Fruit fly (Drosophila melanogaster) whole organism, embryonic: ENCODE measurements around the gene arg.
A peak's percentile ranks its signal among the peaks of the same experiment; 100 is the strongest.

Source experiments
- Abd-B ChIP-seq: fragments of 200-800 bp; sonication (Bioruptor generic); optimal IDR thresholded peaks from 2 replicates; lab custom pipeline; 2018; ENCODE audit warnings: missing biosample characterization, mild to moderate bottlenecking, missing genetic modification characterization, moderate library complexity
- B-H2 ChIP-seq: fragments of 200-800 bp; sonication (Bioruptor generic); optimal IDR thresholded peaks from 2 replicates; lab custom pipeline; 2018; ENCODE audit warnings: missing biosample characterization, mild to moderate bottlenecking, missing genetic modification characterization
- CG10147 ChIP-seq: fragments of 200-800 bp; sonication (Bioruptor generic); optimal IDR thresholded peaks from 2 replicates; lab custom pipeline; 2019; ENCODE audit warnings: missing biosample characterization, mild to moderate bottlenecking, missing genetic modification characterization, moderate library complexity
- CG10366 ChIP-seq: fragments of 200-800 bp; sonication (Bioruptor generic); IDR thresholded peaks from 2 replicates; pipeline ENCODE4 v1.3.6; 2022; ENCODE audit warnings: missing biosample characterization, missing genetic modification characterization
- CG12299 ChIP-seq: fragments of 200-800 bp; sonication (Bioruptor generic); optimal IDR thresholded peaks from 2 replicates; lab custom pipeline; 2018; ENCODE audit warnings: missing biosample characterization, mild to moderate bottlenecking, missing genetic modification characterization
- CG12391 ChIP-seq: fragments of 200-800 bp; sonication (Bioruptor generic); optimal IDR thresholded peaks from 3 replicates; lab custom pipeline; 2018; ENCODE audit warnings: missing biosample characterization, mild to moderate bottlenecking, missing genetic modification characterization, moderate library complexity
- CG12659 ChIP-seq: fragments of 200-800 bp; sonication (Bioruptor generic); optimal IDR thresholded peaks from 3 replicates; lab custom pipeline; 2017; ENCODE audit warnings: mild to moderate bottlenecking, missing biosample characterization, missing genetic modification reagents, missing genetic modification characterization
- CG13624 ChIP-seq: fragments of 200-800 bp; sonication (Bioruptor generic); optimal IDR thresholded peaks from 2 replicates; lab custom pipeline; 2016; ENCODE audit warnings: missing biosample characterization, missing genetic modification characterization
- CG14710 ChIP-seq: fragments of 200-800 bp; sonication (Bioruptor generic); optimal IDR thresholded peaks from 3 replicates; lab custom pipeline; 2019; ENCODE audit warnings: missing biosample characterization, mild to moderate bottlenecking, missing genetic modification characterization, moderate library complexity
- CG15601 ChIP-seq: fragments of 200-800 bp; sonication (Bioruptor generic); optimal IDR thresholded peaks from 3 replicates; lab custom pipeline; 2019; ENCODE audit warnings: missing biosample characterization, mild to moderate bottlenecking, missing genetic modification characterization, moderate library complexity
- CG17359 ChIP-seq: fragments of 200-800 bp; sonication (Bioruptor generic); optimal IDR thresholded peaks from 3 replicates; lab custom pipeline; 2018; ENCODE audit warnings: missing biosample characterization, mild to moderate bottlenecking, missing genetic modification characterization, moderate library complexity
- CG17829 ChIP-seq: fragments of 200-800 bp; optimal IDR thresholded peaks from 2 replicates; lab custom pipeline; 2019; ENCODE audit warnings: missing biosample characterization, mild to moderate bottlenecking, missing genetic modification characterization, moderate library complexity
- CG18476 ChIP-seq: fragments of 200-800 bp; sonication (Bioruptor generic); optimal IDR thresholded peaks from 2 replicates; lab custom pipeline; 2016; ENCODE audit warnings: missing biosample characterization, mild to moderate bottlenecking, missing genetic modification characterization
- CG2116 ChIP-seq: fragments of 200-800 bp; sonication (Bioruptor generic); optimal IDR thresholded peaks from 3 replicates; lab custom pipeline; 2018; ENCODE audit warnings: missing biosample characterization, mild to moderate bottlenecking, missing genetic modification characterization
- CG2120 ChIP-seq: fragments of 200-800 bp; sonication (Bioruptor generic); optimal IDR thresholded peaks from 3 replicates; lab custom pipeline; 2016; ENCODE audit warnings: missing biosample characterization, missing genetic modification characterization
- CG2712 ChIP-seq: fragments of 200-800 bp; optimal IDR thresholded peaks from 3 replicates; lab custom pipeline; 2019; ENCODE audit warnings: missing biosample characterization, mild to moderate bottlenecking, missing genetic modification characterization, moderate library complexity
- CG30020 ChIP-seq: fragments of 200-800 bp; optimal IDR thresholded peaks from 2 replicates; lab custom pipeline; 2019; ENCODE audit warnings: missing biosample characterization, mild to moderate bottlenecking, missing genetic modification characterization, moderate library complexity
- CG32532 ChIP-seq: fragments of 200-800 bp; sonication (Bioruptor generic); IDR thresholded peaks from 2 replicates; pipeline ENCODE4 v1.3.6; 2022; ENCODE audit warnings: missing biosample characterization, missing genetic modification characterization
- CG3281 ChIP-seq: fragments of 200-800 bp; sonication (Bioruptor generic); optimal IDR thresholded peaks from 3 replicates; lab custom pipeline; 2017; ENCODE audit warnings: missing biosample characterization, mild to moderate bottlenecking, missing genetic modification characterization
- CG3995 ChIP-seq: fragments of 200-800 bp; sonication (Bioruptor generic); optimal IDR thresholded peaks from 3 replicates; lab custom pipeline; 2016; ENCODE audit warnings: missing biosample characterization, missing genetic modification characterization
- CG5180 ChIP-seq: fragments of 200-800 bp; sonication (Bioruptor generic); optimal IDR thresholded peaks from 3 replicates; lab custom pipeline; 2017; ENCODE audit warnings: missing biosample characterization, missing genetic modification characterization, mild to moderate bottlenecking, moderate library complexity, missing genetic modification reagents
- CG6272 ChIP-seq: fragments of 200-800 bp; sonication (Bioruptor generic); IDR thresholded peaks from 2 replicates; pipeline ENCODE4 v1.3.6; 2022; ENCODE audit warnings: missing biosample characterization, missing genetic modification characterization
- CG6791 ChIP-seq: fragments of 200-800 bp; sonication (Bioruptor generic); IDR thresholded peaks from 3 replicates; pipeline ENCODE4 v1.3.6; 2022; ENCODE audit warnings: missing biosample characterization, missing genetic modification characterization; ENCODE audit not compliant: partially characterized antibody
- CG6813 ChIP-seq: fragments of 200-800 bp; sonication (Bioruptor generic); optimal IDR thresholded peaks from 2 replicates; lab custom pipeline; 2017; ENCODE audit warnings: missing biosample characterization, missing genetic modification characterization, mild to moderate bottlenecking, moderate library complexity, missing genetic modification reagents
- CG8388 ChIP-seq: fragments of 200-800 bp; sonication (Bioruptor generic); optimal IDR thresholded peaks from 2 replicates; lab custom pipeline; 2019; ENCODE audit warnings: missing biosample characterization, mild to moderate bottlenecking, missing genetic modification characterization, moderate library complexity
- CG9727 ChIP-seq: fragments of 200-800 bp; sonication (Bioruptor generic); optimal IDR thresholded peaks from 3 replicates; lab custom pipeline; 2017; ENCODE audit warnings: missing biosample characterization, mild to moderate bottlenecking, missing genetic modification characterization
- Elba2 ChIP-seq: fragments of 200-800 bp; sonication (Bioruptor generic); optimal IDR thresholded peaks from 3 replicates; lab custom pipeline; 2016; ENCODE audit warnings: missing biosample characterization, missing genetic modification characterization
- Fer2 ChIP-seq: fragments of 200-800 bp; sonication (Bioruptor generic); optimal IDR thresholded peaks from 2 replicates; lab custom pipeline; 2018; ENCODE audit warnings: missing biosample characterization, mild to moderate bottlenecking, missing genetic modification characterization, moderate library complexity
- Hmr ChIP-seq: fragments of 200-800 bp; sonication (Bioruptor generic); optimal IDR thresholded peaks from 3 replicates; lab custom pipeline; 2017; ENCODE audit warnings: mild to moderate bottlenecking, missing biosample characterization, missing genetic modification reagents, missing genetic modification characterization
- MTF-1 ChIP-seq: fragments of 200-800 bp; sonication (Bioruptor generic); optimal IDR thresholded peaks from 2 replicates; lab custom pipeline; 2018; ENCODE audit warnings: missing biosample characterization, mild to moderate bottlenecking, missing genetic modification characterization, borderline replicate concordance
- Stat92E ChIP-seq, 3 experiments: fragments of >200 bp in 2 of 3; fragments of 200-800 bp in 1 of 3; sonication (Bioruptor generic) in 1 of 3; optimal IDR thresholded peaks; 2 replicates each; lab custom pipeline; 2017 to 2019; ENCODE audit warnings: missing biosample characterization in 3 of 3, missing genetic modification characterization in 3 of 3, mild to moderate bottlenecking in 1 of 3, moderate library complexity in 1 of 3
- aop ChIP-seq: fragments of 200-800 bp; sonication (Bioruptor generic); IDR thresholded peaks from 2 replicates; pipeline ENCODE4 v1.3.6; 2022; ENCODE audit warnings: missing biosample characterization, missing genetic modification characterization
- btn ChIP-seq: fragments of 200-800 bp; sonication (Bioruptor generic); optimal IDR thresholded peaks from 2 replicates; lab custom pipeline; 2016; ENCODE audit warnings: missing biosample characterization, missing genetic modification characterization
- cwo ChIP-seq: fragments of 200-800 bp; sonication (Bioruptor generic); optimal IDR thresholded peaks from 3 replicates; lab custom pipeline; 2017; ENCODE audit warnings: missing biosample characterization, missing genetic modification characterization, mild to moderate bottlenecking, moderate library complexity, missing genetic modification reagents
- dpn ChIP-seq, 2 experiments: fragments of 200-800 bp; sonication (Bioruptor generic); optimal IDR thresholded peaks; 3 replicates each; lab custom pipeline; 2016; ENCODE audit warnings: missing biosample characterization in 2 of 2, missing genetic modification characterization in 2 of 2
- insv ChIP-seq, 2 experiments: fragments of 200-800 bp; sonication (Bioruptor generic); optimal IDR thresholded peaks; 3 replicates each; lab custom pipeline; 2016 to 2018; ENCODE audit warnings: missing biosample characterization in 2 of 2, missing genetic modification characterization in 2 of 2
- knrl ChIP-seq: fragments of 200-800 bp; sonication (Bioruptor generic); IDR thresholded peaks from 3 replicates; pipeline ENCODE4 v1.3.6; 2022; ENCODE audit warnings: missing biosample characterization, missing genetic modification characterization; ENCODE audit not compliant: partially characterized antibody
- mirr ChIP-seq: fragments of 200-800 bp; sonication (Bioruptor generic); optimal IDR thresholded peaks from 3 replicates; lab custom pipeline; 2018; ENCODE audit warnings: missing biosample characterization, mild to moderate bottlenecking, missing genetic modification characterization
- otp ChIP-seq: fragments of 200-800 bp; sonication (Bioruptor generic); IDR thresholded peaks from 3 replicates; pipeline ENCODE4, ENCODE4 v1.3.6; 2022; ENCODE audit warnings: missing biosample characterization, missing genetic modification characterization
- pho ChIP-seq: fragments of 200-800 bp; sonication (Bioruptor generic); optimal IDR thresholded peaks from 2 replicates; lab custom pipeline; 2016; ENCODE audit warnings: missing biosample characterization, missing genetic modification characterization
- prd ChIP-seq, 3 experiments: fragments of >200 bp in 2 of 3; fragments of 200-800 bp in 1 of 3; sonication (Bioruptor generic) in 1 of 3; optimal IDR thresholded peaks in 2 of 3; IDR thresholded peaks in 1 of 3; 2 replicates in 2 of 3; 3 replicates in 1 of 3; pipeline versions ENCODE4 v1.3.6 to Lab custom; 2017 to 2022; ENCODE audit warnings: missing biosample characterization in 1 of 3, missing genetic modification characterization in 1 of 3
- pzg ChIP-seq: fragments of 200-800 bp; sonication (Bioruptor generic); optimal IDR thresholded peaks from 3 replicates; lab custom pipeline; 2018; ENCODE audit warnings: missing biosample characterization, mild to moderate bottlenecking, missing genetic modification characterization, moderate library complexity
- so ChIP-seq: fragments of 200-800 bp; sonication (Bioruptor generic); IDR thresholded peaks from 3 replicates; pipeline ENCODE4 v1.3.6; 2022; ENCODE audit warnings: missing biosample characterization, missing genetic modification characterization
- sob ChIP-seq: fragments of 200-800 bp; sonication (Bioruptor generic); IDR thresholded peaks from 2 replicates; pipeline ENCODE4 v1.3.6; 2022; ENCODE audit warnings: missing biosample characterization, missing genetic modification characterization
- sug ChIP-seq: fragments of 200-800 bp; optimal IDR thresholded peaks from 2 replicates; lab custom pipeline; 2019; ENCODE audit warnings: missing biosample characterization, mild to moderate bottlenecking, missing genetic modification characterization, moderate library complexity
- tx ChIP-seq: fragments of 200-800 bp; sonication (Bioruptor generic); optimal IDR thresholded peaks from 2 replicates; lab custom pipeline; 2016; ENCODE audit warnings: missing biosample characterization, missing genetic modification characterization
- unpg ChIP-seq: fragments of 200-800 bp; sonication (Bioruptor generic); optimal IDR thresholded peaks from 3 replicates; lab custom pipeline; 2018; ENCODE audit warnings: missing biosample characterization, mild to moderate bottlenecking, missing genetic modification characterization, moderate library complexity
- wor ChIP-seq: fragments of 200-800 bp; sonication (Bioruptor generic); IDR thresholded peaks from 2 replicates; pipeline ENCODE4 v1.3.6; 2022; ENCODE audit warnings: missing biosample characterization, missing genetic modification characterization
- zen ChIP-seq: fragments of 200-800 bp; sonication (Bioruptor generic); optimal IDR thresholded peaks from 3 replicates; lab custom pipeline; 2018; ENCODE audit warnings: missing biosample characterization, mild to moderate bottlenecking, missing genetic modification characterization, moderate library complexity

arg gene

dm6 chrX:487517-487957, 21.7 kb upstream of the arg start, which contains the start of the genes CG18273 and CG3156 (continued):
- peak; percentile 42 for TF ChIP-seq CG2712 (tag; lab: Kevin White, UChicago)
- TF ChIP-seq CG12659 (GFP tag; lab: Kevin White, UChicago): peak; percentile 52
- peak; percentile 15 for TF ChIP-seq pho (GFP tag; lab: Kevin White, UChicago)
- TF ChIP-seq CG10147 (GFP tag; lab: Kevin White, UChicago): no peak
- TF ChIP-seq CG6791 (GFP tag; lab: Robert Waterston, UW): peak; percentile 56; the same call in 1 of the 3 replicates
- TF ChIP-seq CG3995: peak; percentile 17
- TF ChIP-seq CG14710 (tag; lab: Kevin White, UChicago): peak; percentile 68
- TF ChIP-seq Abd-B (GFP tag; lab: Kevin White, UChicago): peak; percentile 35
- TF ChIP-seq CG15601 (tag; lab: Kevin White, UChicago): no peak
- peak; percentile 82 for TF ChIP-seq CG2116 (GFP tag; lab: Kevin White, UChicago)
- TF ChIP-seq knrl (GFP tag; lab: Robert Waterston, UW): peak; percentile 52
- TF ChIP-seq CG10366: no peak
- peak; percentile 25 for TF ChIP-seq CG3281 (GFP tag; lab: Kevin White, UChicago)
- TF ChIP-seq CG6272 (GFP tag; lab: Robert Waterston, UW): no peak
- TF ChIP-seq insv (GFP tag; optimal IDR thresholded peaks at IDR 0.05; lab: Kevin White, UChicago): peak in 1 of 2 experiments; percentile 92
- TF ChIP-seq tx: no peak
- peak; percentile 57 for TF ChIP-seq CG17829 (tag; lab: Kevin White, UChicago)
- peak; percentile 43 for TF ChIP-seq CG2120 (GFP tag; lab: Kevin White, UChicago)
- TF ChIP-seq otp (GFP tag; lab: Robert Waterston, UW): no peak
- TF ChIP-seq sob (GFP tag; lab: Robert Waterston, UW): no peak
- TF ChIP-seq cwo: peak; percentile 95
- TF ChIP-seq CG18476: no peak
- TF ChIP-seq prd (optimal IDR thresholded peaks at IDR 0.05; lab: Kevin White, UChicago): no peak
- no peak for TF ChIP-seq prd (GFP tag; IDR thresholded peaks at IDR 0.05; lab: Robert Waterston, UW)
- peak; percentile 1 for TF ChIP-seq mirr (GFP tag; lab: Kevin White, UChicago)
- TF ChIP-seq CG12391 (tag; lab: Kevin White, UChicago): peak; percentile 35
- no peak for TF ChIP-seq wor (GFP tag; lab: Robert Waterston, UW)
- TF ChIP-seq Fer2 (tag; lab: Kevin White, UChicago): peak; percentile 6
- TF ChIP-seq CG8388 (GFP tag; lab: Kevin White, UChicago): no peak
- no peak for TF ChIP-seq Hmr (GFP tag; lab: Kevin White, UChicago)
- TF ChIP-seq MTF-1: no peak
- TF ChIP-seq sug (tag; lab: Kevin White, UChicago): peak; percentile 53
- no peak for TF ChIP-seq unpg (GFP tag; lab: Kevin White, UChicago)
- peak; percentile 75 for TF ChIP-seq CG30020
- no peak for TF ChIP-seq btn (GFP tag; lab: Kevin White, UChicago)
- no peak for TF ChIP-seq CG5180 (GFP tag; lab: Kevin White, UChicago)
- peak in 1 of 2 experiments; percentile 5 for TF ChIP-seq dpn (GFP tag; optimal IDR thresholded peaks at IDR 0.05; lab: Kevin White, UChicago)
- peak; percentile 43 for TF ChIP-seq CG13624 (GFP tag; lab: Kevin White, UChicago)
- TF ChIP-seq CG32532 (GFP tag; lab: Robert Waterston, UW): no peak
- peak; percentile 7 for TF ChIP-seq CG12299 (tag; lab: Kevin White, UChicago)
- TF ChIP-seq B-H2 (GFP tag; lab: Kevin White, UChicago): no peak
- TF ChIP-seq so (GFP tag; lab: Robert Waterston, UW): no peak
- peak; percentile 4 for TF ChIP-seq CG17359 (tag; lab: Kevin White, UChicago)
- TF ChIP-seq Elba2 (GFP tag; lab: Kevin White, UChicago): peak; percentile 82
- peak in 1 of 3 experiments; percentile 11 for TF ChIP-seq Stat92E (GFP tag; optimal IDR thresholded peaks at IDR 0.05; lab: Kevin White, UChicago)
- peak; percentile 29 for TF ChIP-seq CG9727 (GFP tag; lab: Kevin White, UChicago)
- TF ChIP-seq CG6813 (GFP tag; lab: Kevin White, UChicago): no peak
- peak; percentile 40 for TF ChIP-seq zen (tag; lab: Kevin White, UChicago)
- TF ChIP-seq aop: no peak
- peak; percentile 62 for TF ChIP-seq pzg
